Fruit fly (Drosophila melanogaster): ENCODE data around the gene RpL7-like.

The RpL7-like gene

dm6 chr2L:12092719-12093118, 36.6 kb downstream of the RpL7-like start (continued):
- TF ChIP-seq CG15479 (GFP tag; optimal IDR thresholded peaks at IDR 0.05) (peak; percentile 65), MTF-1 (GFP tag; optimal IDR thresholded peaks at IDR 0.05; ENCODE audit: borderline replicate concordance) (no peak), onecut (GFP tag; IDR thresholded peaks at IDR 0.05) (no peak), Kr (GFP tag; optimal IDR thresholded peaks at IDR 0.05) (no peak), CG13775 (GFP tag; optimal IDR thresholded peaks at IDR 0.05) (no peak), twi (tag; optimal IDR thresholded peaks at IDR 0.05) (peak; percentile 74), CG6791 (GFP tag; IDR thresholded peaks at IDR 0.05; ENCODE audit: partially characterized antibody) (0 out of 3 replicates have a peak, but pooled peaks have one; percentile 39), slou (GFP tag; optimal IDR thresholded peaks at IDR 0.05) (no peak), pho (GFP tag; optimal IDR thresholded peaks at IDR 0.05) (no peak), Hr51 (GFP tag; optimal IDR thresholded peaks at IDR 0.05) (no peak), CG43689 (GFP tag; IDR thresholded peaks at IDR 0.05) (no peak), br (optimal IDR thresholded peaks at IDR 0.05) (no peak), CG12744 (GFP tag; optimal IDR thresholded peaks at IDR 0.05) (no peak), grau (tag; optimal IDR thresholded peaks at IDR 0.05) (no peak), ara (GFP tag; IDR thresholded peaks at IDR 0.05) (no peak), CG30020 (tag; optimal IDR thresholded peaks at IDR 0.05) (no peak), CG4617 (GFP tag; optimal IDR thresholded peaks at IDR 0.05; ENCODE audit: borderline replicate concordance) (no peak), CG12942 (GFP tag; optimal IDR thresholded peaks at IDR 0.05) (no peak), hth (optimal IDR thresholded peaks at IDR 0.05) (no peak), vnd (GFP tag; IDR thresholded peaks at IDR 0.05; ENCODE audit: partially characterized antibody) (no peak), h (optimal IDR thresholded peaks at IDR 0.05) (no peak), grn (GFP tag; optimal IDR thresholded peaks at IDR 0.05) (no peak), Antp (GFP tag; optimal IDR thresholded peaks at IDR 0.05) (no peak), CG2678 (tag; optimal IDR thresholded peaks at IDR 0.05) (no peak), CG18011 (GFP tag; optimal IDR thresholded peaks at IDR 0.05) (no peak), CG11560 (tag; IDR thresholded peaks at IDR 0.05) (peak; percentile 22; the same call in 1 of the 3 replicates), Oli (tag; optimal IDR thresholded peaks at IDR 0.05) (no peak), CrebB (tag; optimal IDR thresholded peaks at IDR 0.05) (no peak), CG18476 (GFP tag; optimal IDR thresholded peaks at IDR 0.05) (no peak), Med (GFP tag) (peak; percentile 6), CG10543 (GFP tag; optimal IDR thresholded peaks at IDR 0.05) (no peak), CG9797 (GFP tag; optimal IDR thresholded peaks at IDR 0.05) (no peak), prd (optimal IDR thresholded peaks at IDR 0.05) (no peak), prd (GFP tag; IDR thresholded peaks at IDR 0.05) (peak; percentile 84), CG16779 (GFP tag; IDR thresholded peaks at IDR 0.05) (no peak), ham (GFP tag; IDR thresholded peaks at IDR 0.05) (no peak), CG32772 (GFP tag; IDR thresholded peaks at IDR 0.05) (no peak), shn (GFP tag; optimal IDR thresholded peaks at IDR 0.05) (no peak), HLH4C (GFP tag; IDR thresholded peaks at IDR 0.05; ENCODE audit: partially characterized antibody) (no peak), Atf6 (GFP tag; IDR thresholded peaks at IDR 0.05) (no peak), CG9932 (GFP tag; IDR thresholded peaks at IDR 0.05) (no peak), Opbp (GFP tag; IDR thresholded peaks at IDR 0.05; ENCODE audit: partially characterized antibody) (no peak), aop (GFP tag; IDR thresholded peaks at IDR 0.05) (no peak), E2f1 (GFP tag; IDR thresholded peaks at IDR 0.05) (no peak)

- TF ChIP-seq pzg (GFP tag; optimal IDR thresholded peaks at IDR 0.05) = peak; percentile 92
- TF ChIP-seq zen (tag; optimal IDR thresholded peaks at IDR 0.05) = peak; percentile 7
- peak; percentile 58 for TF ChIP-seq CG10267 (tag; optimal IDR thresholded peaks at IDR 0.05)
- no peak for TF ChIP-seq kni (GFP tag; optimal IDR thresholded peaks at IDR 0.05)
- TF ChIP-seq CG12219 (GFP tag; optimal IDR thresholded peaks at IDR 0.05) = no peak
- no peak for TF ChIP-seq CG6854 (GFP tag; optimal IDR thresholded peaks at IDR 0.05)
- no peak for TF ChIP-seq maf-S (GFP tag; optimal IDR thresholded peaks at IDR 0.05)
- TF ChIP-seq crp (GFP tag; optimal IDR thresholded peaks at IDR 0.05) = peak in 1 of 2 experiments; percentile 45
- no peak for TF ChIP-seq NK7.1 (GFP tag; optimal IDR thresholded peaks at IDR 0.05)
- no peak for TF ChIP-seq CG2199 (GFP tag; IDR thresholded peaks at IDR 0.05)
- TF ChIP-seq CG5245 (GFP tag; optimal IDR thresholded peaks at IDR 0.05) = no peak
- peak; percentile 4; the same call in 1 of the 3 replicates for TF ChIP-seq sr (GFP tag; IDR thresholded peaks at IDR 0.05)
Observed at dm6 chr2L:12093652-12094051, 37.5 kb downstream of the RpL7-like start.

All from whole organism, embryonic.